Worm (Caenorhabditis elegans) whole organism, L4/young adult: ENCODE measurements around the gene Y69E1A.4.

ENCODE experiments used
- dao-5 ChIP-seq: sonication (generic microtip); optimal IDR thresholded peaks from 2 replicates; lab custom pipeline; 2016; ENCODE audit warnings: missing genotype, missing genetic modification characterization, moderate library complexity, missing compliant biosample characterization
- him-1 ChIP-seq: sonication (generic microtip); optimal IDR thresholded peaks from 2 replicates; lab custom pipeline; 2016; ENCODE audit warnings: missing genotype, missing genetic modification reagents, missing genetic modification characterization, missing compliant biosample characterization

- TF ChIP-seq dao-5 (tag; lab: Kevin White, UChicago): peak; percentile 4
- TF ChIP-seq him-1: peak; percentile 38
Observed at ce11 chrIV:10935853-10936491, 19.1 kb upstream of the Y69E1A.4 start, which contains the start of gene lgg-2.
